Fruit fly (Drosophila melanogaster): ENCODE measurements around the gene CG44422.
A peak's percentile ranks its signal among the peaks of the same experiment; 100 is the strongest.

CG44422 gene

DNA sequence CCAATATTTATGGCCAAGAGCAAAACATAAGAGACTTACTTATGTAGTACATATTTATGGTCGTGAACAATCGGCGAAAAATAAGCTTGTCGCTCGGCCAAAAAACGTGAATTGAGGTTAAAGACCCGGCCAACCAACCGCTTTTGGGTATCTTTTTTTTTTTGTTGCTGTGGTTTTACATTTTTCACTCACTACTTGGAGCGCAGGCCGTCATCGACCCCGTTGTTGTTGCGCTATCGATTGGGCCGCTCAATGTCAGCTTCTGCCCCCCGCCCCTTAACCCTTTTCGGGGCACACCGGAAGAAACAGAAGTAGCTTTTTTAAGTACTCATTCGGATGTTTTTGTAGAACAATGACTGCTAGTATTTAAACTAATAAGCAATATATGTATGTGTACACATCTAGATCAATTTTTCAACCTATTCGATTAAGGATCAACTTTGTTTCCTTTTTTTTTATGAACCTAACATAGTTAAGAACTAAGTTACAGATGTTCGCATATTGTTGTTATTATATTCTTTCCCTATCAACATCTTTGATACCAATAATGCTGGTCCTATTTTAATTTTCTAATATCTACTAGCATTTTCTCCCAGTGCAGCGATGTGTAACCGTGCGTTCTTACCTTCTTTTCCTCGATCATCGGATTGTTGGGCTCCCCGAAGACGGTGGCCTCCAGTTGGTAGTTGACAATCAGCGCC lies 35.6 kb upstream of the CG44422 start (continued):
- peak in 1 of 2 experiments; percentile 47 for TF ChIP-seq Eip74EF (GFP tag; optimal IDR thresholded peaks at IDR 0.05)
- peak; percentile 78; the same call in 2 of the 4 replicates for TF ChIP-seq chinmo (GFP tag; IDR thresholded peaks at IDR 0.05; ENCODE audit: partially characterized antibody)
- no peak for TF ChIP-seq tap (tag; optimal IDR thresholded peaks at IDR 0.05)
- no peak for TF ChIP-seq CG8765 (GFP tag; IDR thresholded peaks at IDR 0.05)
- TF ChIP-seq CG34422 (GFP tag; IDR thresholded peaks at IDR 0.05), result 0 out of 3 replicates have a peak, but pooled peaks have one; percentile 27
- no peak; the same call in 1 of the 2 replicates for TF ChIP-seq al (GFP tag; IDR thresholded peaks at IDR 0.05)
- TF ChIP-seq nau (GFP tag; optimal IDR thresholded peaks at IDR 0.05), result no peak
- peak; percentile 26 for TF ChIP-seq Sry-δ (GFP tag; optimal IDR thresholded peaks at IDR 0.05)
- TF ChIP-seq CG1024 (GFP tag; IDR thresholded peaks at IDR 0.05), result no peak
- peak; percentile 84 for TF ChIP-seq CG7839 (tag; optimal IDR thresholded peaks at IDR 0.05)
- TF ChIP-seq Hr3 (GFP tag; optimal IDR thresholded peaks at IDR 0.05), result peak; percentile 74
- no peak for TF ChIP-seq Doc3 (GFP tag; IDR thresholded peaks at IDR 0.05; ENCODE audit: partially characterized antibody)
- TF ChIP-seq CG7963 (GFP tag; IDR thresholded peaks at IDR 0.05; ENCODE audit: partially characterized antibody), result no peak
- TF ChIP-seq CG4730 (GFP tag; IDR thresholded peaks at IDR 0.05), result no peak
- TF ChIP-seq ftz-f1 (GFP tag; optimal IDR thresholded peaks at IDR 0.05), result peak; percentile 43
- no peak for TF ChIP-seq tup (GFP tag; optimal IDR thresholded peaks at IDR 0.05)
- TF ChIP-seq CG31441 (GFP tag; IDR thresholded peaks at IDR 0.05), result no peak
- TF ChIP-seq CG1792 (GFP tag; optimal IDR thresholded peaks at IDR 0.05), result no peak
- TF ChIP-seq grau (tag; optimal IDR thresholded peaks at IDR 0.05), result peak; percentile 77
- TF ChIP-seq Stat92E (GFP tag; optimal IDR thresholded peaks at IDR 0.05), result no peak
- TF ChIP-seq B-H1 (GFP tag; IDR thresholded peaks at IDR 0.05), result no peak
- TF ChIP-seq Rfx (GFP tag; IDR thresholded peaks at IDR 0.05), result peak; percentile 62; the same call in 1 of the 2 replicates
- no peak for TF ChIP-seq Dfd (GFP tag; optimal IDR thresholded peaks at IDR 0.05)
- TF ChIP-seq CG10462 (GFP tag; optimal IDR thresholded peaks at IDR 0.05), result peak; percentile 50
- TF ChIP-seq CG18599 (GFP tag; optimal IDR thresholded peaks at IDR 0.05), result no peak
- TF ChIP-seq chm (GFP tag; IDR thresholded peaks at IDR 0.05), result no peak
- TF ChIP-seq nerfin-2 (GFP tag; IDR thresholded peaks at IDR 0.05; ENCODE audit: partially characterized antibody), result no peak
- TF ChIP-seq CG6765 (GFP tag; optimal IDR thresholded peaks at IDR 0.05), result peak; percentile 29
- TF ChIP-seq CG18011 (GFP tag; optimal IDR thresholded peaks at IDR 0.05), result no peak
- TF ChIP-seq abd-A (tag; optimal IDR thresholded peaks at IDR 0.05), result no peak
- TF ChIP-seq CG9797 (GFP tag; optimal IDR thresholded peaks at IDR 0.05), result no peak
- TF ChIP-seq CG10654 (GFP tag; optimal IDR thresholded peaks at IDR 0.05), result peak; percentile 41
- no peak for TF ChIP-seq emc (GFP tag; optimal IDR thresholded peaks at IDR 0.05)
- peak; percentile 72 for TF ChIP-seq CG13296 (GFP tag; optimal IDR thresholded peaks at IDR 0.05)
- no peak for TF ChIP-seq nom (GFP tag; optimal IDR thresholded peaks at IDR 0.05)
- no peak for TF ChIP-seq Lpt (GFP tag; optimal IDR thresholded peaks at IDR 0.05)
- TF ChIP-seq Fer2 (tag; optimal IDR thresholded peaks at IDR 0.05), result peak; percentile 26
- no peak for TF ChIP-seq HLHmδ (GFP tag; optimal IDR thresholded peaks at IDR 0.05)
- TF ChIP-seq unpg (GFP tag; optimal IDR thresholded peaks at IDR 0.05), result no peak
- TF ChIP-seq sd (tag; optimal IDR thresholded peaks at IDR 0.05), result no peak
- peak; percentile 73 for TF ChIP-seq CG7786 (GFP tag; optimal IDR thresholded peaks at IDR 0.05)
- TF ChIP-seq Atf3 (GFP tag; optimal IDR thresholded peaks at IDR 0.05), result peak; percentile 42
- peak; percentile 59 for TF ChIP-seq CG8944 (GFP tag; optimal IDR thresholded peaks at IDR 0.05)
- peak; percentile 87 for TF ChIP-seq CG30403 (GFP tag; optimal IDR thresholded peaks at IDR 0.05)
- TF ChIP-seq sob (GFP tag; IDR thresholded peaks at IDR 0.05), result peak; percentile 51
- no peak for TF ChIP-seq Elba2 (GFP tag; optimal IDR thresholded peaks at IDR 0.05)
- peak; percentile 58 for TF ChIP-seq kay (GFP tag; optimal IDR thresholded peaks at IDR 0.05)
- TF ChIP-seq CG11247 (GFP tag; IDR thresholded peaks at IDR 0.05), result peak; percentile 6; the same call in 1 of the 2 replicates
- TF ChIP-seq Vsx1 (GFP tag; optimal IDR thresholded peaks at IDR 0.05), result no peak
